Worm (Caenorhabditis elegans): ENCODE data around the gene srlf-23.

ce11 chrV:879171-879570 lies 14.2 kb downstream of the srlf-23 start, which contains the start of gene srg-53:
- TF ChIP-seq ama-1 (optimal IDR thresholded peaks at IDR 0.05) (no peak), ceh-36 (tag; optimal IDR thresholded peaks at IDR 0.05) (no peak), hmbx-1 (tag; optimal IDR thresholded peaks at IDR 0.05) (no peak), flt-1 (GFP tag; IDR thresholded peaks at IDR 0.05) (no peak), scrt-1 (GFP tag; IDR thresholded peaks at IDR 0.05) (no peak), tbx-37 (GFP tag; conservative IDR thresholded peaks at IDR 0.05) (no peak), hnd-1 (tag; optimal IDR thresholded peaks at IDR 0.05) (no peak), tbx-11 (GFP tag; IDR thresholded peaks at IDR 0.05) (no peak), ets-7 (tag; optimal IDR thresholded peaks at IDR 0.05) (no peak), sea-1 (GFP tag; conservative IDR thresholded peaks at IDR 0.05) (no peak)
